Worm (Caenorhabditis elegans) whole organism, L3 larva: ENCODE results near the gene Y105C5B.17.
A peak's percentile ranks its signal among the peaks of the same experiment; 100 is the strongest.

Experiments
- aly-2 ChIP-seq: fragments of 150-350 bp; optimal IDR thresholded peaks from 2 replicates; lab custom pipeline; 2014; ENCODE audit warnings: missing biosample characterization, missing genetic modification characterization
- ceh-16 ChIP-seq: sonication (generic microtip); optimal IDR thresholded peaks from 2 replicates; lab custom pipeline; 2017; ENCODE audit warnings: missing biosample characterization, missing genetic modification characterization
- ceh-28 ChIP-seq: fragments of 150-350 bp; optimal IDR thresholded peaks from 2 replicates; lab custom pipeline; 2014; ENCODE audit warnings: missing biosample characterization, missing genetic modification reagents, missing genetic modification characterization
- egl-27 ChIP-seq: sonication (generic microtip); optimal IDR thresholded peaks from 4 replicates; lab custom pipeline; 2017; ENCODE audit warnings: missing biosample characterization, missing genetic modification reagents, missing genetic modification characterization
- elt-2 ChIP-seq: sonication (generic microtip); optimal IDR thresholded peaks from 2 replicates; lab custom pipeline; 2016; ENCODE audit warnings: missing genetic modification reagents, mild to moderate bottlenecking, missing genetic modification characterization, missing compliant biosample characterization
- fkh-2 ChIP-seq: fragments of 150-350 bp; optimal IDR thresholded peaks from 2 replicates; lab custom pipeline; 2014; ENCODE audit warnings: missing biosample characterization, missing genetic modification reagents, missing genetic modification characterization
- fos-1 ChIP-seq: fragments of 150-350 bp; optimal IDR thresholded peaks from 2 replicates; lab custom pipeline; 2014; ENCODE audit warnings: missing biosample characterization, missing genetic modification characterization
- hmg-11 ChIP-seq: sonication (generic microtip); optimal IDR thresholded peaks from 2 replicates; lab custom pipeline; 2016; ENCODE audit warnings: missing genetic modification characterization, missing compliant biosample characterization
- jun-1 ChIP-seq: fragments of 150-350 bp; optimal IDR thresholded peaks from 2 replicates; lab custom pipeline; 2014; ENCODE audit warnings: missing biosample characterization, missing genetic modification reagents, missing genetic modification characterization
- lin-39 ChIP-seq: fragments of 150-350 bp; optimal IDR thresholded peaks from 2 replicates; lab custom pipeline; 2018; ENCODE audit warnings: missing biosample characterization, missing genetic modification reagents, missing genetic modification characterization
- lsy-12 ChIP-seq: sonication (generic microtip); optimal IDR thresholded peaks from 2 replicates; lab custom pipeline; 2016; ENCODE audit warnings: mild to moderate bottlenecking, missing genetic modification characterization, missing compliant biosample characterization
- mml-1 ChIP-seq: fragments of 150-350 bp; sonication (generic microtip); optimal IDR thresholded peaks from 3 replicates; lab custom pipeline; 2014; ENCODE audit warnings: missing biosample characterization, missing genetic modification characterization
- nfya-1 ChIP-seq: sonication (generic microtip); optimal IDR thresholded peaks from 2 replicates; lab custom pipeline; 2017; ENCODE audit warnings: missing genetic modification characterization, mild to moderate bottlenecking, missing compliant biosample characterization, antibody characterized with exemption, moderate library complexity; ENCODE audit not compliant: insufficient read depth
- nhr-11 ChIP-seq: fragments of 150-350 bp; optimal IDR thresholded peaks from 2 replicates; lab custom pipeline; 2014; ENCODE audit warnings: missing biosample characterization, missing genetic modification characterization
- nhr-12 ChIP-seq: fragments of 150-350 bp; optimal IDR thresholded peaks from 2 replicates; lab custom pipeline; 2014; ENCODE audit warnings: missing biosample characterization, missing genetic modification characterization
- nhr-23 ChIP-seq: fragments of 150-350 bp; optimal IDR thresholded peaks from 2 replicates; lab custom pipeline; 2014; ENCODE audit warnings: missing biosample characterization, missing genetic modification reagents, missing genetic modification characterization
- nhr-237 ChIP-seq: fragments of 150-350 bp; optimal IDR thresholded peaks from 2 replicates; lab custom pipeline; 2014; ENCODE audit warnings: missing biosample characterization, missing genetic modification characterization
- nhr-25 ChIP-seq: sonication (generic microtip); optimal IDR thresholded peaks from 2 replicates; lab custom pipeline; 2017; ENCODE audit warnings: missing biosample characterization, missing genetic modification characterization
- nhr-43 ChIP-seq: sonication (generic microtip); optimal IDR thresholded peaks from 2 replicates; lab custom pipeline; 2016; ENCODE audit warnings: mild to moderate bottlenecking, missing genetic modification characterization, missing compliant biosample characterization; ENCODE audit not compliant: poor library complexity, severe bottlenecking
- nhr-76 ChIP-seq: fragments of 150-350 bp; sonication (generic microtip); optimal IDR thresholded peaks from 5 replicates; lab custom pipeline; 2014; ENCODE audit warnings: missing biosample characterization, missing genetic modification characterization
- nhr-77 ChIP-seq: fragments of 150-350 bp; optimal IDR thresholded peaks from 2 replicates; lab custom pipeline; 2014; ENCODE audit warnings: missing biosample characterization, missing genetic modification characterization
- pha-4 ChIP-seq: fragments of 150-350 bp; optimal IDR thresholded peaks from 2 replicates; lab custom pipeline; 2014; ENCODE audit warnings: missing biosample characterization, missing genetic modification reagents, missing genetic modification characterization
- pqm-1 ChIP-seq: fragments of 150-350 bp; optimal IDR thresholded peaks from 2 replicates; lab custom pipeline; 2017; ENCODE audit warnings: missing biosample characterization, missing genetic modification characterization, inconsistent platforms
- sea-2 ChIP-seq: fragments of 150-350 bp; sonication (generic microtip); optimal IDR thresholded peaks from 4 replicates; lab custom pipeline; 2014; ENCODE audit warnings: missing biosample characterization, missing genetic modification reagents, missing genetic modification characterization
- snpc-4 ChIP-seq: fragments of 150-350 bp; optimal IDR thresholded peaks from 2 replicates; lab custom pipeline; 2014; ENCODE audit warnings: missing biosample characterization, missing genetic modification characterization
- tbx-2 ChIP-seq: sonication (generic microtip); optimal IDR thresholded peaks from 2 replicates; lab custom pipeline; 2016; ENCODE audit warnings: mild to moderate bottlenecking, missing genetic modification characterization, missing compliant biosample characterization
- unc-39 ChIP-seq: sonication (generic microtip); optimal IDR thresholded peaks from 4 replicates; lab custom pipeline; 2017; ENCODE audit warnings: missing biosample characterization, missing genetic modification characterization
- unc-62 ChIP-seq: fragments of 150-350 bp; sonication (generic microtip); optimal IDR thresholded peaks from 4 replicates; lab custom pipeline; 2014; ENCODE audit warnings: missing biosample characterization, missing genetic modification reagents, missing genetic modification characterization
- zag-1 ChIP-seq: fragments of 150-350 bp; optimal IDR thresholded peaks from 2 replicates; lab custom pipeline; 2014; ENCODE audit warnings: missing biosample characterization, missing genetic modification characterization
- ztf-11 ChIP-seq: fragments of 150-350 bp; optimal IDR thresholded peaks from 2 replicates; lab custom pipeline; 2014; ENCODE audit warnings: missing biosample characterization, missing genetic modification characterization

The Y105C5B.17 gene

ce11 chrIV:15930694-15931093, 32.2 kb upstream of the Y105C5B.17 start:
- TF ChIP-seq nhr-77 (tag; lab: Kevin White, UChicago): no peak
- peak; percentile 80 for TF ChIP-seq ceh-28 (tag; lab: Kevin White, UChicago)
- no peak for TF ChIP-seq nhr-23 (tag; lab: Kevin White, UChicago)
- no peak for TF ChIP-seq nhr-12 (tag; lab: Kevin White, UChicago)
- TF ChIP-seq mml-1 (tag; lab: Kevin White, UChicago): no peak
- no peak for TF ChIP-seq nhr-43

ce11 chrIV:15931176-15931575, 31.7 kb upstream of the Y105C5B.17 start:
- TF ChIP-seq pqm-1 (tag; lab: Kevin White, UChicago): peak; percentile 2
- no peak for TF ChIP-seq nhr-12 (tag; lab: Kevin White, UChicago)
- TF ChIP-seq egl-27 (tag; lab: Kevin White, UChicago): no peak
- peak; percentile 52 for TF ChIP-seq snpc-4 (tag; lab: Kevin White, UChicago)
- no peak for TF ChIP-seq fos-1 (tag; lab: Kevin White, UChicago)
- no peak for TF ChIP-seq nhr-23 (tag; lab: Kevin White, UChicago)
- no peak for TF ChIP-seq aly-2 (tag; lab: Kevin White, UChicago)
- peak; percentile 11 for TF ChIP-seq nfya-1
- TF ChIP-seq elt-2 (tag; lab: Kevin White, UChicago): peak; percentile 34
- TF ChIP-seq hmg-11 (tag; lab: Kevin White, UChicago): peak; percentile 46
- no peak for TF ChIP-seq lin-39

ce11 chrIV:15931833-15932232, 31.1 kb upstream of the Y105C5B.17 start:
- no peak for TF ChIP-seq mml-1 (tag; lab: Kevin White, UChicago)
- TF ChIP-seq lin-39: peak; percentile 38
- peak; percentile 3 for TF ChIP-seq nhr-23 (tag; lab: Kevin White, UChicago)
- TF ChIP-seq pha-4 (tag; lab: Kevin White, UChicago): no peak
- no peak for TF ChIP-seq fkh-2 (tag; lab: Kevin White, UChicago)
- TF ChIP-seq tbx-2 (tag; lab: Kevin White, UChicago): peak; percentile 37
- no peak for TF ChIP-seq nhr-11 (tag; lab: Kevin White, UChicago)
- TF ChIP-seq hmg-11 (tag; lab: Kevin White, UChicago): peak; percentile 11
- TF ChIP-seq elt-2 (tag; lab: Kevin White, UChicago): peak; percentile 24
- TF ChIP-seq fos-1 (tag; lab: Kevin White, UChicago): no peak
- TF ChIP-seq ztf-11: no peak
- peak; percentile 10 for TF ChIP-seq nhr-25 (tag; lab: Kevin White, UChicago)
- TF ChIP-seq snpc-4 (tag; lab: Kevin White, UChicago): peak; percentile 35
- TF ChIP-seq unc-39 (tag; lab: Kevin White, UChicago): no peak
- no peak for TF ChIP-seq lsy-12 (tag; lab: Kevin White, UChicago)
- peak; percentile 13 for TF ChIP-seq nfya-1

ce11 chrIV:15933100-15933499, 29.8 kb upstream of the Y105C5B.17 start:
- TF ChIP-seq elt-2 (tag; lab: Kevin White, UChicago) (peak; percentile 20), pqm-1 (tag; lab: Kevin White, UChicago) (peak; percentile 33)

ce11 chrIV:15933814-15934213, 29.1 kb upstream of the Y105C5B.17 start, which contains the start of gene srv-16:
TSS of gene srv-16 (minus strand) at chrIV:15933914.
- TF ChIP-seq sea-2 (GFP tag; lab: Kevin White, UChicago) (no peak), nhr-11 (tag; lab: Kevin White, UChicago) (no peak), zag-1 (tag; lab: Kevin White, UChicago) (no peak), nhr-43 (no peak), hmg-11 (tag; lab: Kevin White, UChicago) (no peak), unc-39 (tag; lab: Kevin White, UChicago) (no peak), aly-2 (tag; lab: Kevin White, UChicago) (no peak), ceh-16 (tag; lab: Kevin White, UChicago) (no peak), nhr-76 (tag; lab: Kevin White, UChicago) (no peak), nhr-237 (tag; lab: Kevin White, UChicago) (no peak), unc-62 (no peak), lin-39 (no peak)
- TF ChIP-seq, all 47 proteins: peak for 0

- TF ChIP-seq nfya-1 (no peak), fos-1 (tag; lab: Kevin White, UChicago) (no peak), lin-39 (no peak), jun-1 (tag; lab: Kevin White, UChicago) (no peak)
Observed at ce11 chrIV:15937088-15937487, 25.8 kb upstream of the Y105C5B.17 start.
